Worm (Caenorhabditis elegans) whole organism, L2 larva: ENCODE data around the gene Y49F6A.5.

Experiments
- C34F6.9 ChIP-seq: fragments of 150-350 bp; optimal IDR thresholded peaks from 2 replicates; lab custom pipeline; 2014; ENCODE audit warnings: missing biosample characterization, missing genetic modification characterization
- F13H6.1 ChIP-seq: sonication (generic microtip); optimal IDR thresholded peaks from 2 replicates; lab custom pipeline; 2016; ENCODE audit warnings: missing genetic modification characterization, missing compliant biosample characterization
- Y55F3AM.14 ChIP-seq: fragments of 200-800 bp; sonication (Bioruptor generic); optimal IDR thresholded peaks from 2 replicates; lab custom pipeline; 2018; ENCODE audit warnings: mild to moderate bottlenecking, missing genetic modification characterization, missing compliant biosample characterization
- ZK546.5 ChIP-seq: sonication (generic microtip); optimal IDR thresholded peaks from 2 replicates; lab custom pipeline; 2017; ENCODE audit warnings: missing biosample characterization, missing genetic modification characterization
- aly-2 ChIP-seq: fragments of 150-350 bp; optimal IDR thresholded peaks from 2 replicates; lab custom pipeline; 2014; ENCODE audit warnings: missing biosample characterization, missing genetic modification characterization
- ama-1 ChIP-seq: fragments of 150-350 bp; optimal IDR thresholded peaks from 2 replicates; lab custom pipeline; 2018; ENCODE audit warnings: inconsistent platforms
- ceh-16 ChIP-seq: fragments of 150-350 bp; optimal IDR thresholded peaks from 2 replicates; lab custom pipeline; 2014; ENCODE audit warnings: missing biosample characterization, missing genetic modification characterization
- ceh-82 ChIP-seq: fragments of 150-350 bp; optimal IDR thresholded peaks from 2 replicates; lab custom pipeline; 2014; ENCODE audit warnings: missing biosample characterization, missing genetic modification characterization
- crh-2 ChIP-seq: sonication (generic microtip); optimal IDR thresholded peaks from 2 replicates; lab custom pipeline; 2017; ENCODE audit warnings: missing biosample characterization, missing genetic modification characterization
- egl-27 ChIP-seq: sonication (generic microtip); optimal IDR thresholded peaks from 3 replicates; lab custom pipeline; 2017; ENCODE audit warnings: missing biosample characterization, missing genetic modification reagents, missing genetic modification characterization
- elt-1 ChIP-seq: fragments of 150-350 bp; optimal IDR thresholded peaks from 2 replicates; lab custom pipeline; 2014; ENCODE audit warnings: missing biosample characterization, missing genetic modification characterization
- elt-3 ChIP-seq: sonication (generic microtip); optimal IDR thresholded peaks from 2 replicates; lab custom pipeline; 2017; ENCODE audit warnings: missing biosample characterization, missing genetic modification characterization
- fos-1 ChIP-seq: fragments of 150-350 bp; optimal IDR thresholded peaks from 2 replicates; lab custom pipeline; 2014; ENCODE audit warnings: missing biosample characterization, missing genetic modification characterization
- gmeb-1 ChIP-seq: fragments of 150-350 bp; optimal IDR thresholded peaks from 2 replicates; lab custom pipeline; 2014; ENCODE audit warnings: missing biosample characterization, missing genetic modification characterization
- lin-11 ChIP-seq: fragments of 150-350 bp; sonication (generic microtip); optimal IDR thresholded peaks from 2 replicates; lab custom pipeline; 2014; ENCODE audit warnings: missing biosample characterization, missing genetic modification characterization, inconsistent platforms, mixed read lengths
- lin-13 ChIP-seq: fragments of 150-350 bp; optimal IDR thresholded peaks from 2 replicates; lab custom pipeline; 2014; ENCODE audit warnings: missing biosample characterization, missing genetic modification reagents, missing genetic modification characterization
- mab-5 ChIP-seq: fragments of 150-350 bp; optimal IDR thresholded peaks from 2 replicates; lab custom pipeline; 2014; ENCODE audit warnings: missing biosample characterization, missing genetic modification characterization
- mbf-1 ChIP-seq: sonication (generic microtip); optimal IDR thresholded peaks from 2 replicates; lab custom pipeline; 2017; ENCODE audit warnings: missing biosample characterization, missing genetic modification characterization
- mdl-1 ChIP-seq, 2 experiments: fragments of 150-350 bp in 1 of 2; sonication (generic microtip) in 1 of 2; optimal IDR thresholded peaks; 2 replicates each; lab custom pipeline; 2017; ENCODE audit warnings: missing biosample characterization in 2 of 2, missing genetic modification characterization in 2 of 2
- nhr-11 ChIP-seq: fragments of 150-350 bp; optimal IDR thresholded peaks from 2 replicates; lab custom pipeline; 2014; ENCODE audit warnings: missing biosample characterization, missing genetic modification characterization
- nhr-129 ChIP-seq: fragments of 150-350 bp; optimal IDR thresholded peaks from 2 replicates; lab custom pipeline; 2014; ENCODE audit warnings: missing biosample characterization, missing genetic modification characterization
- nhr-23 ChIP-seq: fragments of 150-350 bp; optimal IDR thresholded peaks from 2 replicates; lab custom pipeline; 2014; ENCODE audit warnings: missing biosample characterization, missing genetic modification reagents, missing genetic modification characterization
- nhr-237 ChIP-seq: fragments of 150-350 bp; optimal IDR thresholded peaks from 2 replicates; lab custom pipeline; 2014; ENCODE audit warnings: missing biosample characterization, missing genetic modification characterization
- nhr-25 ChIP-seq: fragments of 150-350 bp; sonication (generic microtip); optimal IDR thresholded peaks from 3 replicates; lab custom pipeline; 2014; ENCODE audit warnings: missing biosample characterization, missing genetic modification characterization
- nhr-6 ChIP-seq: fragments of 150-350 bp; optimal IDR thresholded peaks from 2 replicates; lab custom pipeline; 2014; ENCODE audit warnings: missing biosample characterization, missing genetic modification characterization
- nhr-77 ChIP-seq: fragments of 150-350 bp; optimal IDR thresholded peaks from 2 replicates; lab custom pipeline; 2014; ENCODE audit warnings: missing biosample characterization, missing genetic modification characterization
- peb-1 ChIP-seq: fragments of 150-350 bp; optimal IDR thresholded peaks from 2 replicates; lab custom pipeline; 2014; ENCODE audit warnings: missing biosample characterization, missing genetic modification characterization
- sem-4 ChIP-seq: fragments of 150-350 bp; optimal IDR thresholded peaks from 2 replicates; lab custom pipeline; 2014; ENCODE audit warnings: missing biosample characterization, missing genetic modification reagents, missing genetic modification characterization
- skn-1 ChIP-seq: sonication (generic microtip); optimal IDR thresholded peaks from 2 replicates; lab custom pipeline; 2017; ENCODE audit warnings: missing biosample characterization, missing genetic modification characterization
- sma-9 ChIP-seq, 2 experiments: fragments of 150-350 bp in 1 of 2; sonication (generic microtip) in 1 of 2; optimal IDR thresholded peaks; 2 replicates each; lab custom pipeline; 2014 to 2016; ENCODE audit warnings: missing genetic modification characterization in 2 of 2, mild to moderate bottlenecking in 1 of 2, missing biosample characterization in 1 of 2, missing compliant biosample characterization in 1 of 2, missing genetic modification reagents in 1 of 2, moderate library complexity in 1 of 2
- snpc-4 ChIP-seq: fragments of 150-350 bp; optimal IDR thresholded peaks from 2 replicates; lab custom pipeline; 2014; ENCODE audit warnings: missing biosample characterization, missing genetic modification characterization
- unc-39 ChIP-seq: fragments of 150-350 bp; optimal IDR thresholded peaks from 2 replicates; lab custom pipeline; 2014; ENCODE audit warnings: missing biosample characterization, missing genetic modification characterization
- unc-62 ChIP-seq: fragments of 150-350 bp; optimal IDR thresholded peaks from 2 replicates; lab custom pipeline; 2014; ENCODE audit warnings: missing biosample characterization, missing genetic modification reagents, missing genetic modification characterization
- zag-1 ChIP-seq: fragments of 150-350 bp; optimal IDR thresholded peaks from 2 replicates; lab custom pipeline; 2014; ENCODE audit warnings: missing biosample characterization, missing genetic modification characterization
- ztf-1 ChIP-seq: fragments of 200-800 bp; sonication (Bioruptor generic); conservative IDR thresholded peaks from 2 replicates; pipeline ENCODE4 v1.3.6; 2022; ENCODE audit warnings: missing genetic modification characterization, missing compliant biosample characterization
- ztf-11 ChIP-seq: sonication (generic microtip); optimal IDR thresholded peaks from 2 replicates; lab custom pipeline; 2017; ENCODE audit warnings: missing biosample characterization, missing genetic modification characterization
- ztf-4 ChIP-seq: fragments of 150-350 bp; optimal IDR thresholded peaks from 2 replicates; lab custom pipeline; 2014; ENCODE audit warnings: missing biosample characterization, missing genetic modification characterization

Gene Y49F6A.5

ce11 chrII:3640197-3640596, 30.5 kb upstream of the Y49F6A.5 start, which contains the start of gene M151.10:
M151.10 (minus strand) TSS chrII:3640297.
- TF ChIP-seq peb-1 (tag; lab: Kevin White, UChicago): no peak
- TF ChIP-seq unc-39: no peak
- TF ChIP-seq fos-1 (tag; lab: Kevin White, UChicago): no peak
- TF ChIP-seq elt-1 (tag; lab: Kevin White, UChicago): no peak
- no peak for TF ChIP-seq ama-1 (lab: Kevin White, UChicago)
- TF ChIP-seq egl-27: no peak
- no peak for TF ChIP-seq lin-13 (GFP tag; lab: Kevin White, UChicago)
- no peak for TF ChIP-seq sem-4
- no peak for TF ChIP-seq nhr-129 (tag; lab: Kevin White, UChicago)
- no peak for TF ChIP-seq elt-3 (tag; lab: Kevin White, UChicago)
- TF ChIP-seq unc-62 (GFP tag; lab: Kevin White, UChicago): no peak
- TF ChIP-seq nhr-237 (tag; lab: Kevin White, UChicago): no peak
- no peak for TF ChIP-seq mab-5 (tag; lab: Kevin White, UChicago)
- no peak for TF ChIP-seq zag-1 (tag; lab: Kevin White, UChicago)
- TF ChIP-seq ztf-11 (tag; lab: Kevin White, UChicago): no peak
- no peak for TF ChIP-seq ceh-16
- TF ChIP-seq crh-2: no peak
- no peak for TF ChIP-seq F13H6.1
- no peak for TF ChIP-seq nhr-23

DNA sequence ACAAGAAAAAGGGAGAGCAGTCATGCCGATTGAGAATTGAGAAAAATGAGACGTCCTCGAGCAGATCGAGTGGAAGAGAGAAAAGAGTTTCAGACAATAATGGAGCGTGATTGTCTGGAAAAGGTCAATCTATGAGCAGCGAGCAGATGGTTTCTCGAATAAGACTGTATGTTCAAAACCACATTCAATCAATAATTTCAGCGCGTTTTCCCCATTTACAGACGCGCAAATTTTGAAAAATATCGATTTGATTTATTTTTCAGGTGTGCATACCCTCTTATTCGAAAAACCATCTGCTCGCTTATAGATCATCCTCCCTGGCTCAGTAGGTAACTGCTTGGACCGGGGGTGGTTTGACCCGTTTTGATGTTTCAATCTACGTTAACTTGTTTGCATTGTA, 29.6 kb upstream of the Y49F6A.5 start, which contains the start of gene fbxb-31:
Gene fbxb-31, minus strand, starts transcription at position 101 of the 400 bp plus-strand sequence.
- no peak for TF ChIP-seq elt-1 (tag; lab: Kevin White, UChicago)
- no peak for TF ChIP-seq mab-5 (tag; lab: Kevin White, UChicago)
- no peak for TF ChIP-seq crh-2
- no peak for TF ChIP-seq mbf-1 (tag; lab: Kevin White, UChicago)
- no peak for TF ChIP-seq nhr-25 (tag; lab: Kevin White, UChicago)

ce11 chrII:3634765-3635164, 25.1 kb upstream of the Y49F6A.5 start:
- TF ChIP-seq unc-39: no peak
- TF ChIP-seq gmeb-1: no peak
- TF ChIP-seq nhr-237 (tag; lab: Kevin White, UChicago): no peak
- TF ChIP-seq nhr-77: no peak
- TF ChIP-seq lin-11 (tag; lab: Kevin White, UChicago): no peak
- TF ChIP-seq elt-3 (tag; lab: Kevin White, UChicago): no peak
- no peak for TF ChIP-seq snpc-4
- no peak for TF ChIP-seq ceh-82
- TF ChIP-seq zag-1 (tag; lab: Kevin White, UChicago): no peak
- no peak for TF ChIP-seq elt-1 (tag; lab: Kevin White, UChicago)
- no peak for TF ChIP-seq nhr-6 (tag; lab: Kevin White, UChicago)
- TF ChIP-seq ama-1 (lab: Kevin White, UChicago): no peak
- TF ChIP-seq, all 48 proteins: peak for 0

ce11 chrII:3630810-3631209, 21.1 kb upstream of the Y49F6A.5 start, which contains the start of gene M151.2:
M151.2 (plus strand) TSS chrII:3631110.
- no peak for TF ChIP-seq ztf-1 (GFP tag; lab: Robert Waterston, UW)
- TF ChIP-seq mdl-1 (tag; optimal IDR thresholded peaks at IDR 0.05; lab: Kevin White, UChicago): no peak
- TF ChIP-seq peb-1 (tag; lab: Kevin White, UChicago): no peak
- no peak for TF ChIP-seq snpc-4
- no peak for TF ChIP-seq unc-39
- no peak for TF ChIP-seq aly-2 (tag; lab: Kevin White, UChicago)
- no peak for TF ChIP-seq skn-1 (tag; lab: Kevin White, UChicago)
- TF ChIP-seq ztf-4: no peak
- no peak for TF ChIP-seq ZK546.5
- no peak for TF ChIP-seq ama-1 (lab: Kevin White, UChicago)
- TF ChIP-seq elt-3 (tag; lab: Kevin White, UChicago): no peak
- no peak for TF ChIP-seq nhr-11
- TF ChIP-seq sma-9 (GFP tag; optimal IDR thresholded peaks at IDR 0.05; lab: Kevin White, UChicago): no peak
- no peak for TF ChIP-seq sma-9 (tag; optimal IDR thresholded peaks at IDR 0.05; lab: Kevin White, UChicago)
- no peak for TF ChIP-seq sem-4
- TF ChIP-seq ceh-82: no peak
- TF ChIP-seq ceh-16: no peak
- no peak for TF ChIP-seq gmeb-1
- no peak for TF ChIP-seq C34F6.9
- TF ChIP-seq unc-62 (GFP tag; lab: Kevin White, UChicago): no peak
- TF ChIP-seq Y55F3AM.14: no peak
